Fruit fly (Drosophila melanogaster) whole organism, pupa: ENCODE data around the gene CG18596.

Experiments
- CG10348 ChIP-seq: fragments of 200-800 bp; sonication (Bioruptor generic); IDR thresholded peaks from 2 replicates; pipeline ENCODE4 v1.3.6; 2022; ENCODE audit warnings: missing biosample characterization, missing genetic modification characterization
- CG13204 ChIP-seq: fragments of 200-800 bp; sonication (Bioruptor generic); optimal IDR thresholded peaks from 2 replicates; lab custom pipeline; 2018; ENCODE audit warnings: missing biosample characterization, mild to moderate bottlenecking, missing genetic modification characterization, moderate library complexity
- CG14655 ChIP-seq: fragments of 200-800 bp; sonication (Bioruptor generic); optimal IDR thresholded peaks from 3 replicates; lab custom pipeline; 2017; ENCODE audit warnings: mild to moderate bottlenecking, missing biosample characterization, missing genetic modification reagents, missing genetic modification characterization
- CG15710 ChIP-seq: fragments of 200-800 bp; sonication (Bioruptor generic); optimal IDR thresholded peaks from 2 replicates; lab custom pipeline; 2018; ENCODE audit warnings: missing biosample characterization, mild to moderate bottlenecking, missing genetic modification characterization, moderate library complexity
- CG32121 ChIP-seq: fragments of 200-800 bp; sonication (Bioruptor generic); IDR thresholded peaks from 2 replicates; pipeline ENCODE4 v1.3.6; 2022; ENCODE audit warnings: missing biosample characterization, missing genetic modification characterization
- CG34367 ChIP-seq: fragments of 200-800 bp; sonication (Bioruptor generic); optimal IDR thresholded peaks from 2 replicates; lab custom pipeline; 2018; ENCODE audit warnings: missing biosample characterization, mild to moderate bottlenecking, missing genetic modification characterization
- CG4496 ChIP-seq: fragments of 200-800 bp; sonication (Bioruptor generic); IDR thresholded peaks from 3 replicates; pipeline ENCODE4 v1.3.6; 2022; ENCODE audit warnings: missing biosample characterization, missing genetic modification characterization
- CG9948 ChIP-seq: fragments of 200-800 bp; sonication (Bioruptor generic); optimal IDR thresholded peaks from 2 replicates; lab custom pipeline; 2018; ENCODE audit warnings: missing biosample characterization, mild to moderate bottlenecking, missing genetic modification characterization, moderate library complexity
- Pif1B ChIP-seq: fragments of 200-800 bp; sonication (Bioruptor generic); optimal IDR thresholded peaks from 3 replicates; lab custom pipeline; 2016; ENCODE audit warnings: missing biosample characterization, missing genetic modification characterization
- Snoo ChIP-seq: fragments of 200-800 bp; sonication (Bioruptor generic); optimal IDR thresholded peaks from 3 replicates; lab custom pipeline; 2017; ENCODE audit warnings: missing biosample characterization, mild to moderate bottlenecking, missing genetic modification characterization, inconsistent platforms
- gl ChIP-seq: fragments of 200-800 bp; sonication (Bioruptor generic); optimal IDR thresholded peaks from 2 replicates; lab custom pipeline; 2018; ENCODE audit warnings: missing biosample characterization, mild to moderate bottlenecking, missing genetic modification characterization

DNA sequence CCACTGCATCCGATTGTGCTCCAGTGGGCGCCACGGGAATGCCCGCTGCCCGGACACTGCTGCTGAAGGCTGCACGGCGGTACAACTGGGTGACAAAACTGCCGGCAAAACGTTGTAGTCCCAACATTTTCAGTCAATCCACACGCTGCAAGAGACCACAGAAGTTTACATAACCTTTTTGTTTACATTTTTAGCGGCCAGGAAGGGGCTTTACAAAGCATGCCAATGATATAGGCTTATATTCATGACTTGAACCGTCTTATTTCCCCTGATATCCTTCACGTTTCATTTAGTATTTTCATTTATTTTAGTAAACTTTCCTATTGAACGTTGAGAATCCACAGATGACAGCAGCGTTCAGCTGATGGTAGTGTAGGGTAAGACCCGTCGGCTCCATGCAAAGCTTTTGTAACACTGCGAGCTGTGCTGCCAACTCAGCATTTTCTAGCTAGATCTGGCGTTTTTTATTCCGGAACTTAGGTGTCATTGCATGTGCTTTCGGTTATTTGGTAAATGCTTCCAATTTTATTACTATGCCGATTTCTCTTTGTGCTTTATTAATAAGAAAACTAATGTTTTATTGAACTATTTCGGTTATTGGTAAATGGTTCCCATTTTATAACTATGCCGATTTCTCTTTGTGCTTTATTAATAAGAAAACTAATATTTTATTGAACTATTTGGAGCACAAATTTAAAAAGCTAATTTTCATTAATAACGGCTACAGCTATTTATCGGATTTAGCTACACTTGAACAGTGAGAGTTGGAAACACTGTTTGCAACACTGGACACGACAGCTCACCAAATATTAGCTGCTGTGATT lies 35.0 kb downstream of the CG18596 start, which contains the start of the genes CG13850 and lqfR:
- no peak for TF ChIP-seq CG13204 (GFP tag; lab: Kevin White, UChicago)
- no peak for TF ChIP-seq CG34367
- peak; percentile 64 for TF ChIP-seq CG15710 (tag; lab: Kevin White, UChicago)
- 0 out of 2 replicates have a peak, but pooled peaks have one; percentile 14 for TF ChIP-seq CG10348
- peak; percentile 70 for TF ChIP-seq Snoo (tag; lab: Kevin White, UChicago)
- TF ChIP-seq CG4496 (GFP tag; lab: Robert Waterston, UW), result no peak
- peak; percentile 14 for TF ChIP-seq Pif1B (GFP tag; lab: Kevin White, UChicago)
- peak; percentile 45; the same call in 1 of the 2 replicates for TF ChIP-seq CG32121 (GFP tag; lab: Robert Waterston, UW)
- TF ChIP-seq CG14655 (GFP tag; lab: Kevin White, UChicago), result no peak
- TF ChIP-seq CG9948 (tag; lab: Kevin White, UChicago), result peak; percentile 35
- no peak for TF ChIP-seq gl (tag; lab: Kevin White, UChicago)
